Worm (Caenorhabditis elegans) whole organism, young adult: ENCODE measurements around the gene idpb-4.

Experiments used
- B0035.1 ChIP-seq: sonication (generic microtip); optimal IDR thresholded peaks from 2 replicates; lab custom pipeline; 2016; ENCODE audit warnings: missing genetic modification characterization, mild to moderate bottlenecking, missing compliant biosample characterization, missing genotype, missing genetic modification reagents
- F33H1.4 ChIP-seq: fragments of 200-800 bp; sonication (Bioruptor generic); IDR thresholded peaks from 2 replicates; pipeline ENCODE4 v1.3.6; 2022; ENCODE audit warnings: missing genetic modification reagents, missing genetic modification characterization, missing compliant biosample characterization
- F39B2.1 ChIP-seq: fragments of 200-800 bp; sonication (Bioruptor generic); IDR thresholded peaks from 2 replicates; pipeline ENCODE4 v1.3.6; 2022; ENCODE audit warnings: missing genetic modification reagents, missing genetic modification characterization, missing compliant biosample characterization
- F55B11.4 ChIP-seq: sonication (generic microtip); optimal IDR thresholded peaks from 2 replicates; lab custom pipeline; 2016; ENCODE audit warnings: missing compliant biosample characterization, missing genetic modification characterization, borderline replicate concordance; ENCODE audit not compliant: insufficient read depth
- F57A8.1 ChIP-seq: fragments of 200-800 bp; sonication (Bioruptor generic); optimal IDR thresholded peaks from 2 replicates; lab custom pipeline; 2018; ENCODE audit warnings: mild to moderate bottlenecking, missing genetic modification characterization, moderate library complexity, missing compliant biosample characterization
- K11D2.4 ChIP-seq: fragments of 200-800 bp; sonication (Bioruptor generic); IDR thresholded peaks from 2 replicates; pipeline ENCODE4 v1.3.6; 2022; ENCODE audit warnings: missing genetic modification reagents, missing genetic modification characterization, missing compliant biosample characterization
- K12H6.12 ChIP-seq: fragments of 200-800 bp; sonication (Bioruptor generic); optimal IDR thresholded peaks from 2 replicates; lab custom pipeline; 2018; ENCODE audit warnings: mild to moderate bottlenecking, missing genetic modification characterization, missing compliant biosample characterization
- Y53F4B.3 ChIP-seq: fragments of 200-800 bp; sonication (Bioruptor generic); IDR thresholded peaks from 2 replicates; pipeline ENCODE4 v1.3.6; 2022; ENCODE audit warnings: missing genetic modification reagents, missing genetic modification characterization, missing compliant biosample characterization
- Y67H2A.10 ChIP-seq: fragments of 200-800 bp; sonication (Bioruptor generic); conservative IDR thresholded peaks from 2 replicates; pipeline ENCODE4 v1.3.6; 2022; ENCODE audit warnings: missing genetic modification reagents, missing genetic modification characterization, missing compliant biosample characterization
- aptf-2 ChIP-seq: fragments of 200-800 bp; sonication (Bioruptor generic); conservative IDR thresholded peaks from 2 replicates; pipeline ENCODE4 v1.3.6; 2022; ENCODE audit warnings: missing genetic modification reagents, missing genetic modification characterization, missing compliant biosample characterization
- aptf-3 ChIP-seq: fragments of 200-800 bp; sonication (Bioruptor generic); IDR thresholded peaks from 2 replicates; pipeline ENCODE4 v1.3.6; 2022; ENCODE audit warnings: missing genetic modification characterization, missing compliant biosample characterization
- athp-1 ChIP-seq: sonication (generic microtip); optimal IDR thresholded peaks from 2 replicates; lab custom pipeline; 2017; ENCODE audit warnings: mild to moderate bottlenecking, missing genetic modification characterization, missing compliant biosample characterization
- attf-6 ChIP-seq: fragments of 200-800 bp; sonication (Bioruptor generic); IDR thresholded peaks from 2 replicates; pipeline ENCODE4 v1.3.6; 2022; ENCODE audit warnings: missing genetic modification reagents, missing genetic modification characterization, missing compliant biosample characterization
- ccch-3 ChIP-seq: fragments of 200-800 bp; sonication (Bioruptor generic); optimal IDR thresholded peaks from 2 replicates; lab custom pipeline; 2018; ENCODE audit warnings: mild to moderate bottlenecking, missing genetic modification characterization, missing compliant biosample characterization
- efl-1 ChIP-seq: fragments of 150-350 bp; optimal IDR thresholded peaks from 2 replicates; lab custom pipeline; 2014; ENCODE audit warnings: missing biosample characterization, missing genetic modification reagents, missing genetic modification characterization
- hmg-1.2 ChIP-seq: fragments of 200-800 bp; sonication (Bioruptor generic); IDR thresholded peaks from 2 replicates; pipeline ENCODE4 v1.3.6; 2022; ENCODE audit warnings: missing genetic modification reagents, missing genetic modification characterization, missing compliant biosample characterization
- hsf-1 ChIP-seq: fragments of 200-800 bp; sonication (Bioruptor generic); IDR thresholded peaks from 2 replicates; pipeline ENCODE4 v1.3.6; 2022; ENCODE audit warnings: missing genetic modification reagents, missing genetic modification characterization, missing compliant biosample characterization
- lag-1 ChIP-seq: fragments of 200-800 bp; sonication (Bioruptor generic); IDR thresholded peaks from 2 replicates; pipeline ENCODE4 v1.3.6; 2022; ENCODE audit warnings: missing genetic modification reagents, missing genetic modification characterization, missing compliant biosample characterization
- let-607 ChIP-seq, 2 experiments: fragments of 200-800 bp in 1 of 2; sonication (Bioruptor generic) in 1 of 2; sonication (generic microtip) in 1 of 2; optimal IDR thresholded peaks; 2 replicates each; lab custom pipeline; 2016 to 2018; ENCODE audit warnings: mild to moderate bottlenecking in 2 of 2, missing compliant biosample characterization in 2 of 2, missing genetic modification characterization in 2 of 2, moderate library complexity in 2 of 2, missing genotype in 1 of 2
- nhr-120 ChIP-seq: fragments of 200-800 bp; sonication (Bioruptor generic); IDR thresholded peaks from 2 replicates; pipeline ENCODE4 v1.3.6; 2022; ENCODE audit warnings: missing genetic modification characterization, missing compliant biosample characterization
- nhr-80 ChIP-seq: sonication (generic microtip); optimal IDR thresholded peaks from 2 replicates; lab custom pipeline; 2016; ENCODE audit warnings: missing genetic modification characterization, missing compliant biosample characterization
- pbrm-1 ChIP-seq: fragments of 200-800 bp; sonication (Bioruptor generic); IDR thresholded peaks from 2 replicates; pipeline ENCODE4 v1.3.6; 2022; ENCODE audit warnings: missing genetic modification reagents, missing genetic modification characterization, missing compliant biosample characterization
- pha-4 ChIP-seq: fragments of 150-350 bp; sonication (generic microtip); optimal IDR thresholded peaks from 2 replicates; lab custom pipeline; 2014; ENCODE audit warnings: missing biosample characterization, missing genetic modification reagents, missing genetic modification characterization
- rec-8 ChIP-seq, 2 experiments: sonication (generic microtip); optimal IDR thresholded peaks; 2 replicates each; lab custom pipeline; 2016; ENCODE audit warnings: mild to moderate bottlenecking in 2 of 2, missing genetic modification characterization in 2 of 2, missing genetic modification reagents in 2 of 2, missing genotype in 2 of 2, missing biosample characterization in 1 of 2, missing compliant biosample characterization in 1 of 2, moderate library complexity in 1 of 2
- snpc-3.4 ChIP-seq: sonication (generic microtip); optimal IDR thresholded peaks from 2 replicates; lab custom pipeline; 2017; ENCODE audit warnings: missing genetic modification characterization, mild to moderate bottlenecking, missing compliant biosample characterization, antibody characterized with exemption, moderate library complexity, missing genotype, missing genetic modification reagents
- tbx-9 ChIP-seq: sonication (generic microtip); optimal IDR thresholded peaks from 2 replicates; lab custom pipeline; 2016; ENCODE audit warnings: borderline replicate concordance, missing genetic modification characterization, inconsistent platforms, missing compliant biosample characterization
- xnd-1 ChIP-seq: sonication (generic microtip); optimal IDR thresholded peaks from 2 replicates; lab custom pipeline; 2016; ENCODE audit warnings: missing genotype, missing genetic modification reagents, missing genetic modification characterization, missing compliant biosample characterization
- zim-3 ChIP-seq: sonication (generic microtip); optimal IDR thresholded peaks from 2 replicates; lab custom pipeline; 2017; ENCODE audit warnings: mild to moderate bottlenecking, missing genetic modification characterization, moderate library complexity, missing compliant biosample characterization
- ztf-18 ChIP-seq: sonication (generic microtip); optimal IDR thresholded peaks from 2 replicates; lab custom pipeline; 2016; ENCODE audit warnings: missing genotype, mild to moderate bottlenecking, missing genetic modification characterization, missing compliant biosample characterization
- ztf-22 ChIP-seq: fragments of 200-800 bp; sonication (Bioruptor generic); optimal IDR thresholded peaks from 2 replicates; lab custom pipeline; 2018; ENCODE audit warnings: mild to moderate bottlenecking, missing genetic modification characterization, moderate library complexity, missing compliant biosample characterization
- ztf-26 ChIP-seq: sonication (generic microtip); optimal IDR thresholded peaks from 2 replicates; lab custom pipeline; 2017; ENCODE audit warnings: missing genetic modification characterization, missing compliant biosample characterization

The idpb-4 gene

DNA sequence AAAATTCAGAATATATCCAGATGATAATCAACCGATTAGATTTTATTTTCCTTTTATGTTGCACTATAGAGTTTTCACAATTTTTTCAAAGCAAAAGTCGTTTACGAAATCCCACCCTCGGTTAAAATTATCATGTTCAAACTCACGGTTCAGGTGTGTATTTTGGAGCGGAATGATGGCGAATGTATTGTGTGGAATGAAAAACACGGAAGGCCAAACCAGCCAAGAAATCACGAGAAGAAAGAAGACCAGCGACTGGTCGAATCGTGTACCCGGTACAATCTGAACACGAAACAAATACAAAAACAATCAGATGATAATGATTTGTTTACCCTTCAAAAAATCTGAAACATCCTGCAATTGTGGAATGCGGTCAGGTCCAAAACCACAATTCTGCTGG, 26.0 kb upstream of the idpb-4 start:
- TF ChIP-seq efl-1 (GFP tag; lab: Kevin White, UChicago) (no peak), rec-8 (tag; optimal IDR thresholded peaks at IDR 0.05; lab: Kevin White, UChicago) (no peak), F55B11.4 (tag; lab: Kevin White, UChicago) (no peak), F33H1.4 (no peak), K12H6.12 (tag; lab: Kevin White, UChicago) (no peak), xnd-1 (tag; lab: Kevin White, UChicago) (no peak), snpc-3.4 (no peak), lag-1 (no peak), Y67H2A.10 (GFP tag; lab: Robert Waterston, UW) (no peak)

DNA sequence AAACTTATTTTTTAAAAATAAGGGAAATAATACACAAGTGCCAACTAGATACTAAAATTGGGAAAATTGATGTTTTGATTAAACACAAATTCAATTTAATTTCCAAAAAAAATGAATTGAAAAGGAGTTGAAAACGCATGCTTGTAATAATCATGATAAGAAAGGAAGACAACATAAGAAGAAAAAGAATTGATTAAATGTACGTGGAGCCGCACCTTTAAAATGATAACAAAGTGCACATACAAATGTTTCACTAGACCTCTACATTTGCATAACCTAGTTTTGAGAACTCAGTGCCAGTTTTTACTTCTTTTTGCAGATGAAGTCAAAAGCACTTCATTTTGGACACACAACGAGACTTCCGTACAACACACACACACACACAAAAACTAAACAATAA, 24.4 kb upstream of the idpb-4 start:
- TF ChIP-seq nhr-80 (tag; lab: Kevin White, UChicago) (peak; percentile 55), rec-8 (tag; optimal IDR thresholded peaks at IDR 0.05; lab: Kevin White, UChicago) (no peak)
- TF ChIP-seq, all 124 proteins: peak for 1

DNA sequence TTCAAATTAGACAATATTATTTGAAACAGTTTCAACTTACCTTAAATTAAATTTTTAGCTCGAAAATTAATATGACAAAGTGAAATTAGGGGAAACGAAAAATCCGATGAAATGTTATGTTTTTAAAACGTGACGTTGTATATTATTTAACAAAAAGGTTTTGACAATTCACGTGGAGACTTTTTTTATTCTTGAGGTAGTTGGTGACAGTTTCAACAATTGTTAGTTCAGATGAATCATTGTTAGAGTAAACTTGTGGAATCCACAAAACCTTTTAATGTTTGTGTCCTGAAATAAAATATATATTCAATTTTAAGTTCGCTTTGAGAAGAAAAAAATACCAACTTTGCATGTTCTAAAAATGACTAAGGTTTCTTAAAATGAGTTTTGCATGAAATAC, 22.1 kb upstream of the idpb-4 start, which contains the start of gene fut-1:
Gene fut-1, minus strand, starts transcription at position 101 of the 400 bp plus-strand sequence.
- TF ChIP-seq snpc-3.4 = no peak
- TF ChIP-seq nhr-120 = no peak
- no peak for TF ChIP-seq F39B2.1

DNA sequence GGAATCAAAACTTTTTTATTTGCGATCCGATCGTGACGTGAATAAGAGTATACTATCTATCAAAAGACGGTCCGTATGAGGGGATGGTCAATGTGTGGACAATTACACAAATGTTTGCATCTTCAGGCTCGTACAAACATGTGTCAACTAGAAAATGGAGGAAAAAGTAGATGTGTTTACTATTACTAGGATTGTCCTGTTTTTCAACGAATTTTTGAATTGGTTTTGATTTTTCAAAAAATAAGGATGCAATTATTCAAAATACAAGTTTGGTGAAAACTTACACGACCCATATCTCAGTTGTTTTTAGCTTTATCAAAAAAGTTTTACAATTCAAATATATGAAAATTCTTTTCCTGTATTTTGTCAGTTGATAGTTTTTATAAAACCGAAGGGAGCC, 17.9 kb upstream of the idpb-4 start, which contains the start of gene K08F8.7:
Gene K08F8.7, minus strand, starts transcription at position 101 of the 400 bp plus-strand sequence.
- TF ChIP-seq pha-4 (tag; lab: Kevin White, UChicago) (no peak), Y53F4B.3 (GFP tag; lab: Robert Waterston, UW) (no peak), zim-3 (tag; lab: Kevin White, UChicago) (no peak)

DNA sequence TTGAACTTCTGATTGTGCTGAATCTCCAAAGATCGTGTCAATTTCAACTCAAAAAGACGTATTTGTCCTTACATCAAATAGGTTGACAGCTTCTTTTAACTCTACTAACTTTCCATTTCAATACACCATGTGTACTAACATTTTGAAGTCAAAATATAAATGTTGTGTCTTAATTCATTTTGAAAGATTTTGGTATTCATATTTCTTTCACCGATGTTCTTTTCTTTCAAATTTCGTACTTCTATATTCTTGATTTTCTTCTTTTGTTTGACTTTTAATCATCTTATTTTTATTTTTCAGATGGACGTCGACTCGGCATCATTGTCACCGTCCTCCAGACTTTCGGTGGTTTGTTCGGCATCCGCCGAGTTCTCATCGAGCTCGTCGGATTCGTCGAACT, 14.3 kb upstream of the idpb-4 start, which contains the start of gene atf-2:
Gene atf-2, plus strand, starts transcription at position 301 of the 400 bp plus-strand sequence.
- TF ChIP-seq ccch-3 (GFP tag; lab: Kevin White, UChicago) (no peak), ztf-26 (tag; lab: Kevin White, UChicago) (no peak), efl-1 (GFP tag; lab: Kevin White, UChicago) (no peak), hsf-1 (GFP tag; lab: Robert Waterston, UW) (no peak), attf-6 (no peak), ztf-18 (tag; lab: Kevin White, UChicago) (no peak), F57A8.1 (GFP tag; lab: Kevin White, UChicago) (no peak), tbx-9 (tag; lab: Kevin White, UChicago) (no peak), K11D2.4 (GFP tag; lab: Robert Waterston, UW) (no peak), let-607 (tag; optimal IDR thresholded peaks at IDR 0.05; lab: Kevin White, UChicago) (no peak), aptf-2 (GFP tag; lab: Robert Waterston, UW) (no peak), B0035.1 (tag; lab: Kevin White, UChicago) (no peak), athp-1 (tag; lab: Kevin White, UChicago) (no peak)

DNA sequence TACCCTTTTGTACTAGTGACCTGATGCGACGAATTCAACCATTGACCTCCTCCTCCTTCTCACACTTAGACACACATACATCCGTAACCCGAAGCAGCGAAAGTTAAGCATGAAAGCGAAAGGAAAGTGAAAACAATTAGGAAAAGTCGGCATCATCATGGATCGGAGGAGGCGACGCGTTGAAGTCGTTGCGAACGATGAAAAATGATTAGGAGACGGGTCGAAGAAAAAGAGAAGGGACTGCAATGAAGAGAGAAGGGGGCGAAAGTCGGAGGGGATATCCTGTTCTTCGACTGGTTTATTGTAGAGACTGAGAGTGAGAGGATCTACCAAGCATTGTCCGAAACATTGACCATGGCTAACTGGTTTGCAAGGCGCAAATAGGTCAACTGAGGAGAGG, 13.7 kb upstream of the idpb-4 start:
- TF ChIP-seq pbrm-1 (GFP tag; lab: Robert Waterston, UW) (no peak), nhr-120 (no peak), aptf-3 (GFP tag; lab: Robert Waterston, UW) (no peak), athp-1 (tag; lab: Kevin White, UChicago) (no peak), ztf-22 (no peak), hmg-1.2 (GFP tag; lab: Robert Waterston, UW) (no peak)
